Worm (Caenorhabditis elegans) whole organism, L2 larva: ENCODE data around the gene T24E12.13.

Experiments used
- ceh-82 ChIP-seq: fragments of 150-350 bp; optimal IDR thresholded peaks from 2 replicates; lab custom pipeline; 2014; ENCODE audit warnings: missing biosample characterization, missing genetic modification characterization
- mab-5 ChIP-seq: fragments of 150-350 bp; optimal IDR thresholded peaks from 2 replicates; lab custom pipeline; 2014; ENCODE audit warnings: missing biosample characterization, missing genetic modification characterization

DNA sequence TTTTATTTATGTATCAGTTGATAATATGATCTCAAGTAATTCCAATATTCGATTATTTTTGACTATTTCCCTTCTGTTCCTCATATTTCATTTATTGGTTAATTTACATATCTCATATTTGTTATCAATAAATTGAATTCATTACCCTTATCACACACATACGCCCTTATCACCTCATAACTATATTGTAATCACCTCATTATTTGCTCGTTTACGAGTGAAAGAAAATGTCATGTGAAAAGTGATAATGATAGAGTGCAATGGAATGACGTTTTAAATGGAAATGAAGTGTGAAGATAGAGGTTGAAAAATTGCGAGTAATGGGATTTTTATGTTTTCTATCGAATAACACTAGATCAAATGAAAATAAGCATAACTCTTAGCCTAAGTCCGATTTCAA, 713 bp upstream of the T24E12.13 start:
- TF ChIP-seq mab-5 (no peak), ceh-82 (no peak)
